Worm (Caenorhabditis elegans) whole organism, L4/young adult: ENCODE data around the gene str-222.

Experiments used
- W03F9.2 ChIP-seq: fragments of 150-350 bp; optimal IDR thresholded peaks from 2 replicates; lab custom pipeline; 2014; ENCODE audit warnings: missing biosample characterization, missing genetic modification characterization
- dao-5 ChIP-seq: sonication (generic microtip); optimal IDR thresholded peaks from 2 replicates; lab custom pipeline; 2016; ENCODE audit warnings: missing genotype, missing genetic modification characterization, moderate library complexity, missing compliant biosample characterization
- him-1 ChIP-seq: sonication (generic microtip); optimal IDR thresholded peaks from 2 replicates; lab custom pipeline; 2016; ENCODE audit warnings: missing genotype, missing genetic modification reagents, missing genetic modification characterization, missing compliant biosample characterization

DNA sequence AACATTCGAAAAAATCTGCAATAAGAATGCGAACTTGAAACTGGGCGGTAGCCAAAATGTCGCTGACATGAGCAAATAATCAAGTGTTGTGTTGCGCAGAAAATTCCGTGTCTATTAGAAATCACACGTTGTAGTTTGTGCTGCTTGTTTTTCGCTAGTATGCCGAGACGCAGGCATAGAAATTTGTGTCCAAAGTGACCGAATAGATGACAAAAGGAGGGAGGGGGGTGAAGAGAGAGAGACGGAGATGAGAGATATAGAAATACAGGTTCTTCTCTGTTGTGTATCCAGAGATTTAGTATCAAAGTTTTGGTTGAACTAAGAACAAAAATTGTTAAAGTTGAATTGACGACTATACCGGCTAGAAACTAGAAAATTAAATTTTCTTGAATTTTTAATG is 8.7 kb upstream of the str-222 start:
- TF ChIP-seq dao-5: no peak
- no peak for TF ChIP-seq W03F9.2 (tag; lab: Kevin White, UChicago)
- no peak for TF ChIP-seq him-1
